Worm (Caenorhabditis elegans) whole organism, late embryonic: ENCODE data around the gene C28D4.18.

ENCODE experiments used
- C08G9.2 ChIP-seq: sonication (generic microtip); optimal IDR thresholded peaks from 2 replicates; lab custom pipeline; 2016; ENCODE audit warnings: mild to moderate bottlenecking, missing genetic modification characterization, moderate library complexity, missing compliant biosample characterization
- C38D4.7 ChIP-seq: fragments of 200-800 bp; sonication (Bioruptor generic); optimal IDR thresholded peaks from 2 replicates; lab custom pipeline; 2018; ENCODE audit warnings: mild to moderate bottlenecking, missing genetic modification characterization, moderate library complexity, missing compliant biosample characterization
- K02D7.2 ChIP-seq: sonication (generic microtip); optimal IDR thresholded peaks from 2 replicates; lab custom pipeline; 2017; ENCODE audit warnings: mild to moderate bottlenecking, missing genetic modification characterization, missing compliant biosample characterization
- T23F11.4 ChIP-seq: fragments of 200-800 bp; sonication (Bioruptor generic); optimal IDR thresholded peaks from 2 replicates; lab custom pipeline; 2018; ENCODE audit warnings: mild to moderate bottlenecking, missing genetic modification characterization, missing compliant biosample characterization
- ahr-1 ChIP-seq: sonication (generic microtip); optimal IDR thresholded peaks from 2 replicates; lab custom pipeline; 2016; ENCODE audit warnings: missing genetic modification characterization, missing compliant biosample characterization
- ama-1 ChIP-seq: fragments of 150-350 bp; optimal IDR thresholded peaks from 2 replicates; lab custom pipeline; 2014
- ceh-14 ChIP-seq: sonication (generic microtip); optimal IDR thresholded peaks from 2 replicates; lab custom pipeline; 2016; ENCODE audit warnings: missing genotype, missing genetic modification characterization, missing compliant biosample characterization
- ceh-18 ChIP-seq: sonication (generic microtip); optimal IDR thresholded peaks from 2 replicates; lab custom pipeline; 2016; ENCODE audit warnings: missing genetic modification characterization, missing compliant biosample characterization
- ceh-19 ChIP-seq: fragments of 200-800 bp; sonication (Bioruptor generic); optimal IDR thresholded peaks from 2 replicates; lab custom pipeline; 2018; ENCODE audit warnings: mild to moderate bottlenecking, missing genetic modification characterization, missing compliant biosample characterization
- ceh-24 ChIP-seq: sonication (generic microtip); optimal IDR thresholded peaks from 2 replicates; lab custom pipeline; 2016; ENCODE audit warnings: mild to moderate bottlenecking, missing genetic modification characterization, missing compliant biosample characterization
- ceh-45 ChIP-seq: fragments of 200-800 bp; sonication (Bioruptor generic); IDR thresholded peaks from 2 replicates; pipeline ENCODE4 v1.3.6; 2022; ENCODE audit warnings: missing genetic modification reagents, missing genetic modification characterization, missing compliant biosample characterization
- ceh-6 ChIP-seq: fragments of 200-800 bp; sonication (Bioruptor generic); optimal IDR thresholded peaks from 2 replicates; lab custom pipeline; 2018; ENCODE audit warnings: mild to moderate bottlenecking, missing genetic modification characterization, missing compliant biosample characterization
- dmd-4 ChIP-seq: sonication (generic microtip); optimal IDR thresholded peaks from 2 replicates; lab custom pipeline; 2016; ENCODE audit warnings: borderline replicate concordance, missing genetic modification characterization, missing compliant biosample characterization
- elt-2 ChIP-seq: sonication (generic microtip); optimal IDR thresholded peaks from 2 replicates; lab custom pipeline; 2016; ENCODE audit warnings: missing genetic modification reagents, missing genetic modification characterization, missing compliant biosample characterization
- elt-4 ChIP-seq: sonication (generic microtip); optimal IDR thresholded peaks from 2 replicates; lab custom pipeline; 2016; ENCODE audit warnings: missing genetic modification characterization, missing compliant biosample characterization
- ets-4 ChIP-seq: sonication (generic microtip); optimal IDR thresholded peaks from 2 replicates; lab custom pipeline; 2016; ENCODE audit warnings: missing genetic modification characterization, missing compliant biosample characterization
- fax-1 ChIP-seq: sonication (generic microtip); optimal IDR thresholded peaks from 2 replicates; lab custom pipeline; 2016; ENCODE audit warnings: missing genotype, missing genetic modification characterization, missing compliant biosample characterization
- fkh-10 ChIP-seq: fragments of 150-350 bp; optimal IDR thresholded peaks from 2 replicates; lab custom pipeline; 2014; ENCODE audit warnings: missing biosample characterization, missing genetic modification reagents, missing genetic modification characterization
- hlh-15 ChIP-seq: sonication (generic microtip); optimal IDR thresholded peaks from 2 replicates; lab custom pipeline; 2016; ENCODE audit warnings: missing genetic modification characterization, missing compliant biosample characterization
- hlh-30 ChIP-seq: sonication (generic microtip); optimal IDR thresholded peaks from 2 replicates; lab custom pipeline; 2017; ENCODE audit warnings: antibody characterized with exemption, missing genetic modification characterization, missing compliant biosample characterization; ENCODE audit not compliant: insufficient read depth
- hlh-6 ChIP-seq: sonication (generic microtip); optimal IDR thresholded peaks from 2 replicates; lab custom pipeline; 2016; ENCODE audit warnings: missing genotype, missing genetic modification characterization, missing compliant biosample characterization
- lim-6 ChIP-seq: sonication (generic microtip); optimal IDR thresholded peaks from 2 replicates; lab custom pipeline; 2016; ENCODE audit warnings: missing genetic modification characterization, missing compliant biosample characterization
- madf-2 ChIP-seq: sonication (generic microtip); optimal IDR thresholded peaks from 2 replicates; lab custom pipeline; 2017; ENCODE audit warnings: missing genetic modification characterization, missing compliant biosample characterization
- mec-3 ChIP-seq: sonication (generic microtip); optimal IDR thresholded peaks from 2 replicates; lab custom pipeline; 2016; ENCODE audit warnings: borderline replicate concordance, missing genetic modification characterization, missing compliant biosample characterization
- nhr-11 ChIP-seq: fragments of 150-350 bp; optimal IDR thresholded peaks from 2 replicates; lab custom pipeline; 2014; ENCODE audit warnings: missing biosample characterization, missing genetic modification characterization
- npax-4 ChIP-seq: sonication (generic microtip); optimal IDR thresholded peaks from 2 replicates; lab custom pipeline; 2016; ENCODE audit warnings: missing genetic modification characterization, missing compliant biosample characterization
- pag-3 ChIP-seq: sonication (generic microtip); optimal IDR thresholded peaks from 2 replicates; lab custom pipeline; 2016; ENCODE audit warnings: missing compliant biosample characterization, missing genetic modification characterization, borderline replicate concordance
- pros-1 ChIP-seq: fragments of 150-350 bp; optimal IDR thresholded peaks from 2 replicates; lab custom pipeline; 2014; ENCODE audit warnings: missing biosample characterization, missing genetic modification reagents, missing genetic modification characterization
- rnt-1 ChIP-seq: sonication (generic microtip); optimal IDR thresholded peaks from 2 replicates; lab custom pipeline; 2016; ENCODE audit warnings: missing genetic modification characterization, missing compliant biosample characterization
- sdc-2 ChIP-seq: sonication (generic microtip); optimal IDR thresholded peaks from 2 replicates; lab custom pipeline; 2016; ENCODE audit warnings: missing genotype, missing genetic modification characterization, missing compliant biosample characterization
- sox-4 ChIP-seq: sonication (generic microtip); optimal IDR thresholded peaks from 2 replicates; lab custom pipeline; 2017; ENCODE audit warnings: mild to moderate bottlenecking, missing genetic modification characterization, inconsistent platforms, missing compliant biosample characterization
- tbx-2 ChIP-seq: sonication (generic microtip); optimal IDR thresholded peaks from 2 replicates; lab custom pipeline; 2016; ENCODE audit warnings: missing genetic modification characterization, missing compliant biosample characterization
- tbx-7 ChIP-seq: sonication (generic microtip); optimal IDR thresholded peaks from 2 replicates; lab custom pipeline; 2016; ENCODE audit warnings: missing genotype, missing genetic modification characterization, missing compliant biosample characterization
- unc-42 ChIP-seq: sonication (generic microtip); optimal IDR thresholded peaks from 2 replicates; lab custom pipeline; 2016; ENCODE audit warnings: missing genotype, missing genetic modification characterization, missing compliant biosample characterization
- unc-55 ChIP-seq: sonication (generic microtip); optimal IDR thresholded peaks from 2 replicates; lab custom pipeline; 2017; ENCODE audit warnings: missing biosample characterization, missing genetic modification reagents, missing genetic modification characterization
- zip-5 ChIP-seq: sonication (generic microtip); optimal IDR thresholded peaks from 2 replicates; lab custom pipeline; 2016; ENCODE audit warnings: missing genetic modification characterization, missing compliant biosample characterization

C28D4.18 gene

DNA sequence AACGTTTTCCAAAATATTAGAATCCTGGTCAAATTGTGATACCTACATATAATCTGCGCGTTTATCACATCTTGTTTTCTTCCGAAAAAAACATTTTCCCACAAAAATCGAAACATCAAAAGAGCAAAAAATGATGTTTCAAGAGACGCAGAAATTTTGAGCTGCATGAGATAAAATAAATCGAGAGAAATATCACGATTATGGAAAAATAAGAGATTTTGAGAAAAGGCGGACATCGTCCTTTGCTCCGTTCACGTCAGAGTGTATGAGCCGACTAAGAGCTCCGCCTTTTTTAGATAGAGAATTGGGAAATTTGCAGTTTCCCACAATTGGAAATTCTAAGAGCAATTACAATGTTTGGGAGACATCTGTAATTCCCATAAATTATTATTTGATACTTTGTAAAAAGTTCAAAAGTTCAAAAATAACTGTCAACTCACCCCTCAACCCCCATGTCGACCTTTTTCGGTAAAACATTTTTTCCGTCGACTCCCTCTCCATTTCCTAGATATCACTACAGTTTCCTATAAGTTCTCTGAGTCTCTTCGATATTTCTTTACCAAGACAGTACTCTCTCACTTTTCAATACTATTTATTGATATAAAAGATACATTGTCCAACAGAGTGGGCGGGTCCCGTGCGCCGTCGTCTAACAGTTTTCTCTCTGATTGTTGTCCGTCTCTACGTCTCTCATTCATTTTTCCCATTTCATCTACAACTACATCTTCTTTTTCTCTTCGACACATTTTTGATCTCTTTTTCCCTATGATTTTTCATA is 31.8 kb downstream of the C28D4.18 start:
- TF ChIP-seq sdc-2 (tag; lab: Kevin White, UChicago) (no peak), lim-6 (tag; lab: Kevin White, UChicago) (no peak), K02D7.2 (tag; lab: Kevin White, UChicago) (no peak), unc-42 (tag; lab: Kevin White, UChicago) (no peak), madf-2 (no peak)

DNA sequence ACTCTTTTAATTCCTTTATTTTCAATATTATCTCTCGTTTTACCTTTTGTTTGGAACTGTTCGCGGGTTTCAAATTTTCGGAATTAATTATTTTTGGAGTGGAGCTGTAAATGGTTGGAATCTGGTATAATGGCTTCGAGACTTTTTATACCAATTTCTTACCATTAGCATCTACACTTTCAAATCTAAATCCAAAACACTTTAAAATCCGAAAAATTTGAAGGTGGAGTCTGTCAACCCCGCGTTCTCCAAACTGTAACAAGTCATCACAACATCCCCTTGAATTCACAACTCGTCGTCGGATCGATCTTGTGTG is 32.3 kb downstream of the C28D4.18 start, which contains the start of gene nhr-97:
nhr-97 (plus strand) TSS at position 217 of the 316 bp plus-strand sequence.
- TF ChIP-seq sox-4 (tag; lab: Kevin White, UChicago) (no peak), tbx-2 (no peak), npax-4 (tag; lab: Kevin White, UChicago) (no peak), C08G9.2 (no peak), unc-55 (GFP tag; lab: Kevin White, UChicago) (no peak), nhr-11 (tag; lab: Kevin White, UChicago) (no peak), elt-4 (tag; lab: Kevin White, UChicago) (no peak)

DNA sequence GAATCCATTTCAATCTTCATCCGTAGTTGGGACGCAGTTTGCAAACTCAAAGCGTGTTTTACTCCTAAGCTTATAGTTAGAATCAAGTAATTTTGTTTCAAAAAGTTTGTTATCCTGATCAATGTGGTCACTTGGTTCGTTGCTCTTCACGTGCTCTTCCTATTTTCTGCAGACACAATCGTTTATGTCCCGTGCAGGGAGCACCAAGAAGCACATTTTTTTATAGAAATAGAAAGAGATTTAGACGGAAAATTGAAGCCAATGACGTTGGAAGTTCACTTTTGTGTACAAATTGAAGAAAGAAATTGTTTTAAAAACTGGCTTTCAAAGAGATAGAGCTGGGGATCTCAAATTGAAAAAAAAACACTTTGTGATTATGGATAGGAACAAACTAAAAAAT is 36.7 kb downstream of the C28D4.18 start:
- TF ChIP-seq ets-4 (tag; lab: Kevin White, UChicago) (no peak), dmd-4 (tag; lab: Kevin White, UChicago) (no peak), C08G9.2 (no peak), rnt-1 (tag; lab: Kevin White, UChicago) (no peak), hlh-15 (tag; lab: Kevin White, UChicago) (no peak), zip-5 (tag; lab: Kevin White, UChicago) (no peak), ama-1 (no peak), elt-2 (tag; lab: Kevin White, UChicago) (no peak), tbx-7 (tag; lab: Kevin White, UChicago) (no peak), pag-3 (no peak), sox-4 (tag; lab: Kevin White, UChicago) (no peak), hlh-30 (tag; lab: Kevin White, UChicago) (no peak)

DNA sequence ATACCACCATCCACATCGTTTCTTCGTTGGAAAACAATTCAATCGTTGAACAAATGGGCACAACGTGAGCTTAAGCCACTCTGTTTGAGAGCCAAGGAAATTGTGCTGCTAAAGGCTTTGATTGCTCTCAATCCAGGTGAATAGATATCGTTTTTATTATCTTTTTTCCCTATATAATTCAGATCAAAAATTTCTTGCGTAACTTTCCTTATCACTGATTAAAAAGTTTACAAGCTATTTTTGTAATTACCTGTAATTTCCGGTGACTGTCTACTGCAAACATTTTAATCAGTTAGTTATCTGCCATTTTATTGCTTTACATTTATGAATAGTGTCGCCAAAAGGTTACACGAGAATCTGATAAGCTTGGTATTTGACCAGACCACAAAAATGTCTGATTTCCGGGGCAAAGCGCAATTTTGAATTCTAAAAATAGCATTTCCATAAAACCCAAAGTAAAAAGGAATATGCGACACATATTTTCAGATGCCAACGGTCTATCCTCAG is 37.6 kb downstream of the C28D4.18 start:
- TF ChIP-seq ceh-18 (tag; lab: Kevin White, UChicago) (no peak), ceh-6 (no peak), T23F11.4 (GFP tag; lab: Kevin White, UChicago) (no peak), ceh-24 (no peak), hlh-6 (tag; lab: Kevin White, UChicago) (no peak), ceh-14 (no peak)

- TF ChIP-seq fax-1 (no peak), dmd-4 (tag; lab: Kevin White, UChicago) (no peak), unc-55 (GFP tag; lab: Kevin White, UChicago) (no peak), K02D7.2 (tag; lab: Kevin White, UChicago) (no peak), ceh-19 (GFP tag; lab: Kevin White, UChicago) (no peak), sox-4 (tag; lab: Kevin White, UChicago) (no peak), fkh-10 (GFP tag; lab: Kevin White, UChicago) (no peak), ahr-1 (tag; lab: Kevin White, UChicago) (no peak), nhr-11 (tag; lab: Kevin White, UChicago) (no peak), pag-3 (no peak), mec-3 (tag; lab: Kevin White, UChicago) (no peak), C38D4.7 (GFP tag; lab: Kevin White, UChicago) (no peak), hlh-6 (tag; lab: Kevin White, UChicago) (no peak), pros-1 (no peak), ceh-45 (GFP tag; lab: Robert Waterston, UW) (no peak)
Observed at ce11 chrIV:9766250-9766649, 41.2 kb downstream of the C28D4.18 start, which contains the start of gene ssp-36. Gene ssp-36 (minus strand): TSS chrIV:9766350.
